Worm (Caenorhabditis elegans) whole organism, L3 larva: ENCODE measurements around the gene grp-1.

Experiments
- ceh-16 ChIP-seq: sonication (generic microtip); optimal IDR thresholded peaks from 2 replicates; lab custom pipeline; 2017; ENCODE audit warnings: missing biosample characterization, missing genetic modification characterization
- ceh-28 ChIP-seq: fragments of 150-350 bp; optimal IDR thresholded peaks from 2 replicates; lab custom pipeline; 2014; ENCODE audit warnings: missing biosample characterization, missing genetic modification reagents, missing genetic modification characterization
- ceh-82 ChIP-seq: fragments of 150-350 bp; optimal IDR thresholded peaks from 2 replicates; lab custom pipeline; 2014; ENCODE audit warnings: missing biosample characterization, missing genetic modification characterization
- egl-5 ChIP-seq: fragments of 150-350 bp; optimal IDR thresholded peaks from 2 replicates; lab custom pipeline; 2017; ENCODE audit warnings: missing biosample characterization, missing genetic modification reagents, missing genetic modification characterization, inconsistent platforms
- fkh-10 ChIP-seq: sonication (generic microtip); optimal IDR thresholded peaks from 2 replicates; lab custom pipeline; 2017; ENCODE audit warnings: missing biosample characterization, missing genetic modification reagents, missing genetic modification characterization
- mdl-1 ChIP-seq: fragments of 150-350 bp; optimal IDR thresholded peaks from 2 replicates; lab custom pipeline; 2014; ENCODE audit warnings: missing biosample characterization, missing genetic modification characterization
- nhr-28 ChIP-seq: fragments of 150-350 bp; optimal IDR thresholded peaks from 2 replicates; lab custom pipeline; 2014; ENCODE audit warnings: missing biosample characterization, missing genetic modification characterization
- snpc-4 ChIP-seq: fragments of 150-350 bp; optimal IDR thresholded peaks from 2 replicates; lab custom pipeline; 2014; ENCODE audit warnings: missing biosample characterization, missing genetic modification characterization
- tbx-2 ChIP-seq: sonication (generic microtip); optimal IDR thresholded peaks from 2 replicates; lab custom pipeline; 2016; ENCODE audit warnings: mild to moderate bottlenecking, missing genetic modification characterization, missing compliant biosample characterization
- unc-62 ChIP-seq: fragments of 150-350 bp; sonication (generic microtip); optimal IDR thresholded peaks from 4 replicates; lab custom pipeline; 2014; ENCODE audit warnings: missing biosample characterization, missing genetic modification reagents, missing genetic modification characterization
- zag-1 ChIP-seq: fragments of 150-350 bp; optimal IDR thresholded peaks from 2 replicates; lab custom pipeline; 2014; ENCODE audit warnings: missing biosample characterization, missing genetic modification characterization

ce11 chrIII:8108490-8108889, 23.0 kb downstream of the grp-1 start, which contains the start of gene C14B9.3:
- TF ChIP-seq mdl-1 (no peak), ceh-16 (tag; lab: Kevin White, UChicago) (no peak), egl-5 (no peak), ceh-82 (tag; lab: Kevin White, UChicago) (no peak), zag-1 (tag; lab: Kevin White, UChicago) (no peak), nhr-28 (tag; lab: Kevin White, UChicago) (no peak), snpc-4 (tag; lab: Kevin White, UChicago) (no peak), fkh-10 (GFP tag; lab: Kevin White, UChicago) (no peak), ceh-28 (tag; lab: Kevin White, UChicago) (no peak), unc-62 (GFP tag; lab: Kevin White, UChicago) (no peak), tbx-2 (tag; lab: Kevin White, UChicago) (no peak)
